Worm (Caenorhabditis elegans): ENCODE results near the gene F49E2.2.

DNA sequence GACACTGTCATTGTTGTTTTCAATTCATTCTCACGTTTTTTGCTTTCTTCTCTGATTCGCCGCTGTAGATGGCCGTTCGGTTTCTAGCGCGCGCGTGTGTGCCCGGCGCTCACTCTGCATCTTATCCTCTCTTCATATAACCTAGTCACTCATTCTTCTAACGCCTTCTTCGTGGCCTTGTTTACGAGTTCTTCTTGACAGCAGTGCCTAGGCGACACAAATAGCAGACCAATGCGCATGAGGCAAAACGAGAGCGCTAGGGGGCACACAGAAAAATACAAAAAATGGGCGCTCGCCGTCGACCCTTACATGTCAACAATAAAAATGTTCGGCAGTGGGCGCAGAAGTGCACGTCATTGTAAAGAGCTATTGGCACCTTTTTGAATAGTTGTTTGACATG lies 15.4 kb upstream of the F49E2.2 start:
- no peak for TF ChIP-seq Y56A3A.18 (GFP tag; IDR thresholded peaks at IDR 0.05)
- TF ChIP-seq repo-1 (tag; optimal IDR thresholded peaks at IDR 0.05) = no peak
